Fruit fly (Drosophila melanogaster): ENCODE data around the gene Ant2.

DNA sequence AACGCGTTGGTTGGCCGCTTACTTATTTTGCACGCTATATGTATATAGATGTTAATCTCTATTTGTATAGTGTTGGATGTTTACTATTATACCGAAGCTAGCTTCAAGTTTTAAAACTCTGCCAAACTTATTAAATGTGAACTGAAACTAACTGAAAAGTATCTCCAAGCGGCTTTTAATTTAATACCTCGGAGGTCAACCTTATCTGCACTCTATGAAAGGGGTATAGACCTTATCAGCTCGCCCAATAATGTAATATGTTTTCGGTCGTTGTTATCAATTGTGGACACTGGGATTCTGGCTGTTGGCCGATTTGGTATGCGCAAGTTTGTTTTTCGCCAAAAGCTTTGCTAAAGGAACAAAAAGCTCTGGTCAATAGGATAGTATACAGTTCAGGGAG, 38.1 kb downstream of the Ant2 start:
- TF ChIP-seq kay (GFP tag; ENCODE audit: borderline replicate concordance) = no peak
- TF ChIP-seq CG7101 (tag; optimal IDR thresholded peaks at IDR 0.05) = no peak
- TF ChIP-seq ovo (GFP tag; optimal IDR thresholded peaks at IDR 0.05) = no peak
- no peak for TF ChIP-seq CG1620 (GFP tag; optimal IDR thresholded peaks at IDR 0.05)
